Fruit fly (Drosophila melanogaster): ENCODE results near the gene Gnf1.

DNA sequence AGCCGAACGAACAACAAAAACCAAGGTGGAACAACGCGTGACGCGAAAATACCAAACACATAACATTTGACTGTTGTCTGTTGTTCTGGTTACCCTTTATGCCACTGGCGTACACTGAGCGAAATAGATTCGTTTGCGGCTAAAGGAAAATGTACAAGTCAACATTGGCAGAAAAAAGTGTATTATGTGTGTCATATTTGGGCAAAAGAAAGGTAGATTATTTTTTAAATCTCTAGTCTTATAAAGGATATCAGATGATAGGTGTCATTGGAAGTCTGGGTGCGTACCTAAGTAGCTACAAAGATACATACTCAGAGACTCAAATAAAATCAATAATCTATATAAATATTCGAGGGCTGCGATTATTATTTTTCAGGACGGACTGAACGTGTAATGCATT, 22.6 kb upstream of the Gnf1 start:
- TF ChIP-seq h (optimal IDR thresholded peaks at IDR 0.05) (no peak), Sin3A (optimal IDR thresholded peaks at IDR 0.05) (no peak), ttk (optimal IDR thresholded peaks at IDR 0.05) (no peak), psq (optimal IDR thresholded peaks at IDR 0.05) (no peak), insv (optimal IDR thresholded peaks at IDR 0.05) (no peak), Myc (optimal IDR thresholded peaks at IDR 0.05) (no peak)

Measured in Kc167 (cell line).